Fruit fly (Drosophila melanogaster) whole organism: ENCODE data around the gene CG13937.

Source experiments
- CG8478 ChIP-seq: fragments of >200 bp; optimal IDR thresholded peaks from 2 replicates; lab custom pipeline; 2018; ENCODE audit warnings: inconsistent platforms
- Dll ChIP-seq: fragments of >200 bp; optimal IDR thresholded peaks from 2 replicates; lab custom pipeline; 2017
- EcR ChIP-seq, 2 experiments: fragments of >200 bp; optimal IDR thresholded peaks; 2 replicates each; lab custom pipeline; 2017; ENCODE audit warnings: missing biosample characterization in 2 of 2, missing genetic modification characterization in 2 of 2, missing genetic modification reagents in 2 of 2
- pan ChIP-seq: fragments of >200 bp; optimal IDR thresholded peaks from 2 replicates; lab custom pipeline; 2017
- psq ChIP-seq: fragments of >200 bp; optimal IDR thresholded peaks from 2 replicates; lab custom pipeline; 2017
- usp ChIP-seq: fragments of >200 bp; optimal IDR thresholded peaks from 2 replicates; lab custom pipeline; 2017; ENCODE audit warnings: missing biosample characterization, missing genetic modification characterization, mixed read lengths

DNA sequence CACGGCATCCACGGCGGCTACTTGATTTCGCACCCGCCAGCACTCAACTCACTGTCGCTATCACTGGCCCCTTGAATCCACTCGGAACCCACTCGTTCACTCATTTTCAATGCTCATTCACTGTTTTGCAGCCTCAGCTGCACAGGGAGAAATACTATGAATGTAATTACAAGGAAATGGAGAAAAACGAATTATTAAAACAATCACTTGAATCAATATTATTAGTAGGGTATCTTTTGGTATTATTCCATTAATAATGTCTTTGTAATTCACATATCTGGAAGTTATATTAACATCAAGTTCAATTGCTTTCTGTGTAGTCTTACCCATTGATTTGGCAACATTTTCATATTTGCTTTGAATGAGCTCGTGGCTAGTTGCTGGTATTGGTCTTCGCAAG lies 17.8 kb upstream of the CG13937 start:
- no peak for TF ChIP-seq pan (lab: Kevin White, UChicago)
- TF ChIP-seq psq (lab: Kevin White, UChicago), result no peak
- no peak for TF ChIP-seq usp (GFP tag; lab: Kevin White, UChicago)
- TF ChIP-seq CG8478, result no peak
- TF ChIP-seq EcR (GFP tag; optimal IDR thresholded peaks at IDR 0.05; lab: Kevin White, UChicago), result no peak
- TF ChIP-seq Dll (lab: Kevin White, UChicago), result no peak
